Fruit fly (Drosophila melanogaster): ENCODE results near the gene cDIP.

DNA sequence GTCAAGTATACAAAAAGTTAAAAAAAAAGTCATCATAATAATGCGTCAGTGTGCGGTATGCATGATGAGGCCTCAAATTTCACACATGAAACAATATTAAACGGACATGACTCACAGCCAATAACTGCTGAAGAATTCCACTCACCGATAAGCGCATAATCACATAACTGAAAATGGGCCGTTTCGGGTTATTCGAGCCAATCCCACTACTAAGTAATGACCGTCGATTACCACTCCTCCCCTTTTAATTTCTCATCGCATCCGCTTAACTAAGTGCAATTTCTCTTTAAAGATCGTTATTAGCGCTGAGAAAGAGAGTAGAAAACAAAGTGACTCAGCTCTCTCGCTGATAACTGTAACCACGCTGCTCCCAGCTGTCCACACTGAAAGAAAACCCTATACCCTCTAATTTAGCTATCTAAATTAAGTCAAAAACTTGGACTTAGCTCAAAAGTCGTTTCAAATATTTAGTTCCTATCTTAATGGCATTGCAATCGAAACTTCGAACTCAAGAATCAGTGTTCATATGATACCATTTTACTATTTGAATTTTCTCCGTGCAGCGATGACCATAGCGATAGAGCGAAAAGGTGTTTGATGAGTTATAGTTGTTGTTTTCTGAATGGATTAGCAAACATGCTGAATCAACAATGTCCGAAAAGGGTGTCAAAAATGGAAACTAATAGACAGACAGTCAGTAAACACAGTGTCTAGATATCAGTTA is 48.0 kb downstream of the cDIP start:
- TF ChIP-seq Ets21C (GFP tag; optimal IDR thresholded peaks at IDR 0.05) (no peak), CG10669 (GFP tag; optimal IDR thresholded peaks at IDR 0.05) (no peak), CG6792 (GFP tag; optimal IDR thresholded peaks at IDR 0.05) (peak; percentile 66), lz (GFP tag; optimal IDR thresholded peaks at IDR 0.05) (peak; percentile 63), CG3032 (tag; optimal IDR thresholded peaks at IDR 0.05) (peak; percentile 63)
